Fruit fly (Drosophila melanogaster) whole organism, embryonic: Measurements from ENCODE around the gene Mlc1.

Source experiments
- CG11093 ChIP-seq: fragments of 200-800 bp; sonication (Bioruptor generic); IDR thresholded peaks from 3 replicates; pipeline ENCODE4 v1.3.6; 2022; ENCODE audit warnings: missing biosample characterization, missing genetic modification characterization
- CG11398 ChIP-seq: fragments of 200-800 bp; sonication (Bioruptor generic); optimal IDR thresholded peaks from 2 replicates; lab custom pipeline; 2016; ENCODE audit warnings: missing biosample characterization, missing genetic modification characterization
- CG1233 ChIP-seq: fragments of 200-800 bp; sonication (Bioruptor generic); optimal IDR thresholded peaks from 4 replicates; lab custom pipeline; 2018; ENCODE audit warnings: missing biosample characterization, mild to moderate bottlenecking, missing genetic modification characterization
- CG13424 ChIP-seq: fragments of 200-800 bp; sonication (Bioruptor generic); optimal IDR thresholded peaks from 2 replicates; lab custom pipeline; 2019; ENCODE audit warnings: missing biosample characterization, mild to moderate bottlenecking, missing genetic modification characterization, moderate library complexity
- CG13775 ChIP-seq: fragments of 200-800 bp; sonication (Bioruptor generic); optimal IDR thresholded peaks from 3 replicates; lab custom pipeline; 2017; ENCODE audit warnings: missing biosample characterization, mild to moderate bottlenecking, missing genetic modification characterization
- CG14667 ChIP-seq: fragments of 200-800 bp; sonication (Bioruptor generic); IDR thresholded peaks from 2 replicates; pipeline ENCODE4 v1.3.6; 2022; ENCODE audit warnings: missing biosample characterization, missing genetic modification characterization
- CG14965 ChIP-seq: fragments of 200-800 bp; sonication (Bioruptor generic); optimal IDR thresholded peaks from 2 replicates; lab custom pipeline; 2016; ENCODE audit warnings: missing biosample characterization, missing genetic modification characterization, borderline replicate concordance
- CG15601 ChIP-seq: fragments of 200-800 bp; sonication (Bioruptor generic); optimal IDR thresholded peaks from 3 replicates; lab custom pipeline; 2019; ENCODE audit warnings: missing biosample characterization, mild to moderate bottlenecking, missing genetic modification characterization, moderate library complexity
- CG15696 ChIP-seq: fragments of 200-800 bp; sonication (Bioruptor generic); optimal IDR thresholded peaks from 2 replicates; lab custom pipeline; 2019; ENCODE audit warnings: missing biosample characterization, mild to moderate bottlenecking, missing genetic modification characterization, moderate library complexity
- CG17385 ChIP-seq: fragments of 200-800 bp; sonication (Bioruptor generic); optimal IDR thresholded peaks from 3 replicates; lab custom pipeline; 2018; ENCODE audit warnings: missing biosample characterization, mild to moderate bottlenecking, missing genetic modification characterization
- CG2678 ChIP-seq: fragments of 200-800 bp; sonication (Bioruptor generic); optimal IDR thresholded peaks from 3 replicates; lab custom pipeline; 2019; ENCODE audit warnings: missing biosample characterization, mild to moderate bottlenecking, missing genetic modification characterization, moderate library complexity
- CG2889 ChIP-seq: fragments of 200-800 bp; sonication (Bioruptor generic); IDR thresholded peaks from 3 replicates; pipeline ENCODE4 v1.3.6; 2022; ENCODE audit warnings: missing biosample characterization, missing genetic modification characterization
- CG30431 ChIP-seq: fragments of 200-800 bp; sonication (Bioruptor generic); optimal IDR thresholded peaks from 2 replicates; lab custom pipeline; 2017; ENCODE audit warnings: missing biosample characterization, missing genetic modification characterization
- CG42726 ChIP-seq: fragments of 200-800 bp; sonication (Bioruptor generic); IDR thresholded peaks from 2 replicates; pipeline ENCODE4 v1.3.6; 2022; ENCODE audit warnings: missing biosample characterization, missing genetic modification characterization; ENCODE audit not compliant: partially characterized antibody
- CG4282 ChIP-seq: fragments of 200-800 bp; sonication (Bioruptor generic); optimal IDR thresholded peaks from 2 replicates; lab custom pipeline; 2016; ENCODE audit warnings: missing biosample characterization, missing genetic modification characterization
- CG7372 ChIP-seq: fragments of 200-800 bp; sonication (Bioruptor generic); IDR thresholded peaks from 2 replicates; pipeline ENCODE4 v1.3.6; 2022; ENCODE audit warnings: missing biosample characterization, missing genetic modification characterization
- CG9215 ChIP-seq: fragments of 200-800 bp; sonication (Bioruptor generic); IDR thresholded peaks from 2 replicates; pipeline ENCODE4 v1.3.6; 2022; ENCODE audit warnings: missing biosample characterization, missing genetic modification characterization
- CoRest ChIP-seq: fragments of 200-800 bp; sonication (Bioruptor generic); optimal IDR thresholded peaks from 3 replicates; lab custom pipeline; 2018; ENCODE audit warnings: missing biosample characterization, mild to moderate bottlenecking, missing genetic modification characterization, moderate library complexity
- Dfd ChIP-seq, 2 experiments: fragments of >200 bp; optimal IDR thresholded peaks; 2 replicates each; lab custom pipeline; 2017; ENCODE audit warnings: missing biosample characterization in 2 of 2, missing genetic modification characterization in 2 of 2
- E2f1 ChIP-seq: fragments of 200-800 bp; sonication (Bioruptor generic); IDR thresholded peaks from 2 replicates; pipeline ENCODE4 v1.3.6; 2022; ENCODE audit warnings: missing biosample characterization, missing genetic modification characterization
- Eip74EF ChIP-seq, 2 experiments: fragments of 200-800 bp in 1 of 2; fragments of >200 bp in 1 of 2; sonication (Bioruptor generic) in 1 of 2; optimal IDR thresholded peaks; 2 replicates each; lab custom pipeline; 2017 to 2019; ENCODE audit warnings: missing biosample characterization in 2 of 2, missing genetic modification characterization in 2 of 2, mild to moderate bottlenecking in 1 of 2, moderate library complexity in 1 of 2
- Hey ChIP-seq: fragments of 200-800 bp; sonication (Bioruptor generic); optimal IDR thresholded peaks from 3 replicates; lab custom pipeline; 2018; ENCODE audit warnings: missing biosample characterization, mild to moderate bottlenecking, missing genetic modification characterization
- Hmr ChIP-seq: fragments of 200-800 bp; sonication (Bioruptor generic); optimal IDR thresholded peaks from 3 replicates; lab custom pipeline; 2017; ENCODE audit warnings: mild to moderate bottlenecking, missing biosample characterization, missing genetic modification reagents, missing genetic modification characterization
- Mes4 ChIP-seq: fragments of 200-800 bp; sonication (Bioruptor generic); optimal IDR thresholded peaks from 2 replicates; lab custom pipeline; 2016; ENCODE audit warnings: missing biosample characterization, missing genetic modification characterization
- Mrtf ChIP-seq: fragments of 200-800 bp; sonication (Bioruptor generic); IDR thresholded peaks from 3 replicates; pipeline ENCODE4 v1.3.6; 2022; ENCODE audit warnings: missing biosample characterization, missing genetic modification characterization
- Myb ChIP-seq: fragments of 200-800 bp; sonication (Bioruptor generic); optimal IDR thresholded peaks from 2 replicates; lab custom pipeline; 2016; ENCODE audit warnings: missing biosample characterization, missing genetic modification characterization
- NC2α ChIP-seq: fragments of 200-800 bp; sonication (Bioruptor generic); optimal IDR thresholded peaks from 2 replicates; lab custom pipeline; 2016; ENCODE audit warnings: missing biosample characterization, missing genetic modification characterization
- Sox102F ChIP-seq: fragments of 200-800 bp; sonication (Bioruptor generic); optimal IDR thresholded peaks from 2 replicates; lab custom pipeline; 2018; ENCODE audit warnings: missing biosample characterization, mild to moderate bottlenecking, missing genetic modification characterization, moderate library complexity
- Xbp1 ChIP-seq: fragments of 200-800 bp; sonication (Bioruptor generic); optimal IDR thresholded peaks from 3 replicates; lab custom pipeline; 2016; ENCODE audit warnings: missing biosample characterization, mild to moderate bottlenecking, missing genetic modification characterization
- ato ChIP-seq: fragments of 200-800 bp; sonication (Bioruptor generic); IDR thresholded peaks from 2 replicates; pipeline ENCODE4 v1.3.6; 2022; ENCODE audit warnings: missing biosample characterization, missing genetic modification characterization; ENCODE audit not compliant: partially characterized antibody
- az2 ChIP-seq: fragments of 200-800 bp; sonication (Bioruptor generic); optimal IDR thresholded peaks from 3 replicates; lab custom pipeline; 2016; ENCODE audit warnings: missing biosample characterization, missing genetic modification characterization
- bowl ChIP-seq: fragments of 200-800 bp; sonication (Bioruptor generic); IDR thresholded peaks from 2 replicates; pipeline ENCODE4 v1.3.6; 2022; ENCODE audit warnings: missing biosample characterization, missing genetic modification characterization
- chn ChIP-seq: fragments of 200-800 bp; sonication (Bioruptor generic); optimal IDR thresholded peaks from 2 replicates; lab custom pipeline; 2016; ENCODE audit warnings: missing biosample characterization, missing genetic modification characterization
- crc ChIP-seq: fragments of 200-800 bp; sonication (Bioruptor generic); optimal IDR thresholded peaks from 2 replicates; lab custom pipeline; 2016; ENCODE audit warnings: missing biosample characterization, missing genetic modification characterization
- crp ChIP-seq, 2 experiments: fragments of 200-800 bp; sonication (Bioruptor generic); optimal IDR thresholded peaks; 2 replicates in 1 of 2; 3 replicates in 1 of 2; lab custom pipeline; 2017; ENCODE audit warnings: missing biosample characterization in 2 of 2, missing genetic modification characterization in 2 of 2, mild to moderate bottlenecking in 1 of 2, moderate library complexity in 1 of 2
- fd102C ChIP-seq: fragments of 200-800 bp; sonication (Bioruptor generic); optimal IDR thresholded peaks from 2 replicates; lab custom pipeline; 2018; ENCODE audit warnings: missing biosample characterization, mild to moderate bottlenecking, missing genetic modification characterization, moderate library complexity
- gsb ChIP-seq: fragments of 200-800 bp; sonication (Bioruptor generic); IDR thresholded peaks from 2 replicates; pipeline ENCODE4 v1.3.6; 2022; ENCODE audit warnings: missing biosample characterization, missing genetic modification characterization
- ind ChIP-seq: fragments of 200-800 bp; sonication (Bioruptor generic); optimal IDR thresholded peaks from 3 replicates; lab custom pipeline; 2016; ENCODE audit warnings: missing biosample characterization, missing genetic modification characterization
- jigr1 ChIP-seq: fragments of 200-800 bp; sonication (Bioruptor generic); IDR thresholded peaks from 3 replicates; pipeline ENCODE4 v1.3.6; 2022; ENCODE audit warnings: missing biosample characterization, missing genetic modification characterization
- nom ChIP-seq: fragments of 200-800 bp; sonication (Bioruptor generic); optimal IDR thresholded peaks from 2 replicates; lab custom pipeline; 2017; ENCODE audit warnings: missing biosample characterization, missing genetic modification characterization, mild to moderate bottlenecking, moderate library complexity, missing genetic modification reagents
- peb ChIP-seq: fragments of 200-800 bp; sonication (Bioruptor generic); IDR thresholded peaks from 2 replicates; pipeline ENCODE4 v1.3.6; 2022; ENCODE audit warnings: missing biosample characterization, missing genetic modification characterization
- pfk ChIP-seq: fragments of 200-800 bp; sonication (Bioruptor generic); optimal IDR thresholded peaks from 2 replicates; lab custom pipeline; 2018; ENCODE audit warnings: missing biosample characterization, mild to moderate bottlenecking, missing genetic modification characterization, moderate library complexity
- pho ChIP-seq: fragments of 200-800 bp; sonication (Bioruptor generic); optimal IDR thresholded peaks from 2 replicates; lab custom pipeline; 2016; ENCODE audit warnings: missing biosample characterization, missing genetic modification characterization
- salm ChIP-seq: fragments of 200-800 bp; sonication (Bioruptor generic); optimal IDR thresholded peaks from 2 replicates; lab custom pipeline; 2018; ENCODE audit warnings: missing biosample characterization, mild to moderate bottlenecking, missing genetic modification characterization
- slou ChIP-seq: fragments of 200-800 bp; sonication (Bioruptor generic); optimal IDR thresholded peaks from 3 replicates; lab custom pipeline; 2016; ENCODE audit warnings: missing biosample characterization, missing genetic modification characterization
- so ChIP-seq: fragments of 200-800 bp; sonication (Bioruptor generic); IDR thresholded peaks from 3 replicates; pipeline ENCODE4 v1.3.6; 2022; ENCODE audit warnings: missing biosample characterization, missing genetic modification characterization
- stwl ChIP-seq: fragments of 200-800 bp; sonication (Bioruptor generic); optimal IDR thresholded peaks from 3 replicates; lab custom pipeline; 2018; ENCODE audit warnings: missing biosample characterization, mild to moderate bottlenecking, missing genetic modification characterization, moderate library complexity
- trem ChIP-seq: fragments of 200-800 bp; optimal IDR thresholded peaks from 3 replicates; lab custom pipeline; 2019; ENCODE audit warnings: missing biosample characterization, mild to moderate bottlenecking, missing genetic modification characterization, moderate library complexity
- twi ChIP-seq: fragments of 200-800 bp; optimal IDR thresholded peaks from 2 replicates; lab custom pipeline; 2019; ENCODE audit warnings: missing biosample characterization, mild to moderate bottlenecking, missing genetic modification characterization, moderate library complexity
- unpg ChIP-seq: fragments of 200-800 bp; sonication (Bioruptor generic); optimal IDR thresholded peaks from 3 replicates; lab custom pipeline; 2018; ENCODE audit warnings: missing biosample characterization, mild to moderate bottlenecking, missing genetic modification characterization, moderate library complexity
- yki ChIP-seq: fragments of >200 bp; optimal IDR thresholded peaks from 3 replicates; lab custom pipeline; 2018

The Mlc1 gene

DNA sequence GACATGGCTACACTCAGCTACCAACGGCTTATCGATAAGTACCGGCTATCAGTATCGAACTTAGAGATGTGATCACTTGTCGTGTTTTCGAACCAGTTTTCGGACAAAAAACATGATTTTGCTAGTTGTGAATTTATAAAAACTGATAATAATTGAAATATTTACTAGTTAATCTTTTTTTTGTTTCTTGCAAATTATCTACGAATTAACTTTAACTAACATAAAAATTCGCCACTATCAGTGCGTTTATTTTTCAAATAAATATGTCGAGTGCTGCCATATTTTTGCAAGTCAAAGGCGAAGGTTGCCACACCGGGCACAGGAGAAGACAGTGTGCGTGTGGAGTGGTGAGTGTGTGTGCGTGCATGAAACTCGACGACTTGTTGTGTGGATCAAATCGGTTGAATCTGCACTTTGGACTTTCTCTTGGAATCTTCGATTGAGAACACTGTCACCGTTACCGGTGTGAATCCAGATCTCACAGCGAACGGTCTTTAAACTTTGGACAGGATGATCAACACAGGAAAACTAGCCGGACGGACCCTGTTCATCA, 17.3 kb upstream of the Mlc1 start, which contains the start of gene Hsdl2 (continued):
- peak; percentile 75 for TF ChIP-seq ato (GFP tag; lab: Robert Waterston, UW)
- TF ChIP-seq nom (GFP tag; lab: Kevin White, UChicago): peak; percentile 99
- no peak for TF ChIP-seq CG14965 (GFP tag; lab: Kevin White, UChicago)
- no peak for TF ChIP-seq CG11398 (GFP tag; lab: Kevin White, UChicago)
- peak; percentile 23; the same call in 1 of the 2 replicates for TF ChIP-seq peb (GFP tag; lab: Robert Waterston, UW)
- peak; percentile 61 for TF ChIP-seq Hmr
- TF ChIP-seq unpg (GFP tag; lab: Kevin White, UChicago): no peak
- no peak for TF ChIP-seq CG1233
- TF ChIP-seq CG42726 (GFP tag; lab: Robert Waterston, UW): no peak
- no peak for TF ChIP-seq CG4282
- TF ChIP-seq pho (GFP tag; lab: Kevin White, UChicago): peak; percentile 38
- peak; percentile 45 for TF ChIP-seq CG9215
- no peak for TF ChIP-seq pfk (GFP tag; lab: Kevin White, UChicago)
- TF ChIP-seq Xbp1 (GFP tag; lab: Kevin White, UChicago): peak; percentile 60
- TF ChIP-seq CG13424 (tag; lab: Kevin White, UChicago): peak; percentile 55
- peak; percentile 42; the same call in 1 of the 2 replicates for TF ChIP-seq CG7372
- TF ChIP-seq az2: peak; percentile 29
- no peak for TF ChIP-seq gsb (GFP tag; lab: Robert Waterston, UW)
- no peak for TF ChIP-seq Eip74EF (GFP tag; optimal IDR thresholded peaks at IDR 0.05; lab: Kevin White, UChicago)
- TF ChIP-seq CG15696 (tag; lab: Kevin White, UChicago): no peak
- TF ChIP-seq jigr1 (GFP tag; lab: Robert Waterston, UW): no peak
- TF ChIP-seq NC2α: no peak
- TF ChIP-seq trem (tag; lab: Kevin White, UChicago): peak; percentile 57
- TF ChIP-seq Hey (tag; lab: Kevin White, UChicago): no peak
- TF ChIP-seq CoRest (tag; lab: Kevin White, UChicago): peak; percentile 67
- no peak for TF ChIP-seq CG2889 (GFP tag; lab: Robert Waterston, UW)
- TF ChIP-seq so (GFP tag; lab: Robert Waterston, UW): no peak
- TF ChIP-seq CG2678 (tag; lab: Kevin White, UChicago): no peak
- no peak for TF ChIP-seq Dfd (GFP tag; optimal IDR thresholded peaks at IDR 0.05; lab: Kevin White, UChicago)
- TF ChIP-seq crp (GFP tag; optimal IDR thresholded peaks at IDR 0.05; lab: Kevin White, UChicago): peak in 1 of 2 experiments; percentile 21
- no peak for TF ChIP-seq crc (GFP tag; lab: Kevin White, UChicago)
- no peak for TF ChIP-seq CG17385 (GFP tag; lab: Kevin White, UChicago)
- TF ChIP-seq E2f1 (GFP tag; lab: Robert Waterston, UW): no peak; the same call in 1 of the 2 replicates
- no peak for TF ChIP-seq Mrtf (GFP tag; lab: Robert Waterston, UW)
- peak; percentile 74 for TF ChIP-seq Myb
- TF ChIP-seq Mes4: no peak
- no peak for TF ChIP-seq CG15601 (tag; lab: Kevin White, UChicago)
- TF ChIP-seq bowl: no peak
- no peak for TF ChIP-seq chn
- TF ChIP-seq CG13775 (GFP tag; lab: Kevin White, UChicago): peak; percentile 15
- TF ChIP-seq stwl: peak; percentile 15
- TF ChIP-seq CG30431 (GFP tag; lab: Kevin White, UChicago): no peak
- TF ChIP-seq CG11093 (GFP tag; lab: Robert Waterston, UW): no peak
- no peak for TF ChIP-seq salm (tag; lab: Kevin White, UChicago)
- TF ChIP-seq Sox102F (GFP tag; lab: Kevin White, UChicago): no peak
- TF ChIP-seq ind (GFP tag; lab: Kevin White, UChicago): peak; percentile 55
- TF ChIP-seq CG14667: peak; percentile 21; the same call in 1 of the 2 replicates
- TF ChIP-seq yki (lab: Kevin White, UChicago): no peak
- no peak for TF ChIP-seq twi (tag; lab: Kevin White, UChicago)
- TF ChIP-seq slou (GFP tag; lab: Kevin White, UChicago): no peak
- TF ChIP-seq fd102C (GFP tag; lab: Kevin White, UChicago): no peak
